Fruit fly (Drosophila melanogaster) whole organism, larva: ENCODE measurements around the gene Vha26.

Experiments used
- noc ChIP-seq: fragments of 200-800 bp; sonication (Bioruptor generic); optimal IDR thresholded peaks from 3 replicates; lab custom pipeline; 2019; ENCODE audit warnings: missing biosample characterization, mild to moderate bottlenecking, missing genetic modification characterization, moderate library complexity

Gene Vha26

dm6 chr3R:5573883-5574282 lies 17.7 kb upstream of the Vha26 start:
- TF ChIP-seq noc (tag; lab: Kevin White, UChicago) = no peak

- TF ChIP-seq noc (tag; lab: Kevin White, UChicago) = no peak
These were observed 3.6 kb upstream of the Vha26 start, which contains the start of gene CG2926 for dm6 chr3R:5587863-5588519. CG2926 (minus strand) TSS chr3R:5588380.

dm6 chr3R:5588573-5588972 lies 3.0 kb upstream of the Vha26 start, which contains the start of gene PolZ2:
PolZ2 (plus strand) TSS chr3R:5588873.
- TF ChIP-seq noc (tag; lab: Kevin White, UChicago) = no peak

dm6 chr3R:5592009-5592572 lies 528 bp downstream of the Vha26 start:
- no peak for TF ChIP-seq noc (tag; lab: Kevin White, UChicago)

dm6 chr3R:5594878-5595277 lies 3.3 kb downstream of the Vha26 start:
- TF ChIP-seq noc (tag; lab: Kevin White, UChicago) = no peak

- TF ChIP-seq noc (tag; lab: Kevin White, UChicago) = no peak
These were observed 8.2 kb downstream of the Vha26 start for dm6 chr3R:5599521-5600360.

- TF ChIP-seq noc (tag; lab: Kevin White, UChicago) = no peak
These were observed 8.9 kb downstream of the Vha26 start for dm6 chr3R:5600361-5601043.

dm6 chr3R:5601044-5601523 lies 9.5 kb downstream of the Vha26 start, which contains the start of the genes kra and SecS:
kra (minus strand) TSS chr3R:5601136.
SecS (plus strand) TSS chr3R:5601433.
- TF ChIP-seq noc (tag; lab: Kevin White, UChicago) = peak; percentile 55

- no peak for TF ChIP-seq noc (tag; lab: Kevin White, UChicago)
These were observed 14.9 kb downstream of the Vha26 start, which contains the start of gene asl for dm6 chr3R:5606477-5606876. asl (minus strand) TSS chr3R:5606543.

- TF ChIP-seq noc (tag; lab: Kevin White, UChicago) = no peak
These were observed 16.9 kb downstream of the Vha26 start for dm6 chr3R:5608422-5608821.

- TF ChIP-seq noc (tag; lab: Kevin White, UChicago) = no peak
These were observed 19.1 kb downstream of the Vha26 start for dm6 chr3R:5610656-5611055.

dm6 chr3R:5611167-5611566 lies 19.6 kb downstream of the Vha26 start:
- TF ChIP-seq noc (tag; lab: Kevin White, UChicago) = no peak

- no peak for TF ChIP-seq noc (tag; lab: Kevin White, UChicago)
These were observed 20.2 kb downstream of the Vha26 start for dm6 chr3R:5611733-5612132.

dm6 chr3R:5612372-5613113 lies 21.0 kb downstream of the Vha26 start, which contains the start of gene Rga:
Rga (minus strand) TSS chr3R:5613112.
- no peak for TF ChIP-seq noc (tag; lab: Kevin White, UChicago)

- TF ChIP-seq noc (tag; lab: Kevin White, UChicago) = no peak
These were observed 21.5 kb downstream of the Vha26 start, which contains the start of gene Atu for dm6 chr3R:5613114-5613443. Atu (plus strand) TSS chr3R:5613358.
